Worm (Caenorhabditis elegans): ENCODE data around the gene srab-14.

- TF ChIP-seq pqm-1 (tag; optimal IDR thresholded peaks at IDR 0.05) (no peak), pha-4 (tag; optimal IDR thresholded peaks at IDR 0.05) (no peak), ceh-30 (tag; optimal IDR thresholded peaks at IDR 0.05) (no peak), fkh-10 (GFP tag; optimal IDR thresholded peaks at IDR 0.05) (no peak), nhr-11 (tag; optimal IDR thresholded peaks at IDR 0.05) (no peak), F13H6.1 (tag; optimal IDR thresholded peaks at IDR 0.05) (no peak), ama-1 (optimal IDR thresholded peaks at IDR 0.05) (no peak), ref-2 (tag; optimal IDR thresholded peaks at IDR 0.05) (no peak)
Measured at ce11 chrII:7499390-7499789, at the start of gene srab-14.

All from whole organism, late embryonic.